Worm (Caenorhabditis elegans) whole organism, early embryonic: ENCODE results near the gene W04E12.5.

ENCODE experiments used
- ama-1 ChIP-seq: fragments of 150-350 bp; optimal IDR thresholded peaks from 2 replicates; lab custom pipeline; 2014
- ceh-36 ChIP-seq: sonication (generic microtip); optimal IDR thresholded peaks from 2 replicates; lab custom pipeline; 2016; ENCODE audit warnings: missing genetic modification characterization, inconsistent platforms, missing compliant biosample characterization
- ets-7 ChIP-seq: sonication (generic microtip); optimal IDR thresholded peaks from 2 replicates; lab custom pipeline; 2016; ENCODE audit warnings: missing genotype, missing genetic modification characterization, missing compliant biosample characterization
- sea-1 ChIP-seq: fragments of 200-800 bp; sonication (Bioruptor generic); conservative IDR thresholded peaks from 2 replicates; pipeline ENCODE4 v1.3.6; 2022; ENCODE audit warnings: missing genetic modification characterization, missing compliant biosample characterization
- tbx-37 ChIP-seq: fragments of 200-800 bp; sonication (Bioruptor generic); conservative IDR thresholded peaks from 2 replicates; pipeline ENCODE4 v1.3.6; 2022; ENCODE audit warnings: missing genetic modification reagents, missing genetic modification characterization, missing compliant biosample characterization
- tra-4 ChIP-seq: sonication (generic microtip); optimal IDR thresholded peaks from 2 replicates; lab custom pipeline; 2017; ENCODE audit warnings: missing genetic modification characterization, missing compliant biosample characterization

DNA sequence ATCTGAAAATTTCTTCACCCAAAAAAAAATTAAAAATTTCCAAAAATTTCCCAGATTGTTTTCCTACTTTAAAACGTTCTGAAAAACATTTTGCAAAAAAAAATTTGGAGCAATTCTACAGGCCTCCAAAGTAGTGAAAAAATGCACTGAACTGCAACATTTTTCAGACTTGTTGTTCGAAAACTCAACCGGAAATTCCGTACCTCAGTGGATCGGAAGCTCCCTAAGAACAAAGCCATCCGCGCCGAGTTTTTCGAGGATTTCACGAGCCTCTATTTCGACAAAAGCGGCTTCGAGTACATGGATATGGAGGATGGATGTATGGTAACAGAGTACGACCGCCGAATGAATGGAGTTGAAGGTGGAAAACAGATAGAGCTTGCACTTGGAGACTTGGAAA lies 7.8 kb upstream of the W04E12.5 start, which contains the start of gene fbxa-131:
- no peak for TF ChIP-seq tbx-37 (GFP tag; lab: Robert Waterston, UW)
- no peak for TF ChIP-seq tra-4 (tag; lab: Kevin White, UChicago)
- TF ChIP-seq sea-1 (GFP tag; lab: Robert Waterston, UW) = no peak
- TF ChIP-seq ama-1 (lab: Kevin White, UChicago) = no peak
- no peak for TF ChIP-seq ceh-36
- no peak for TF ChIP-seq ets-7 (tag; lab: Kevin White, UChicago)
